Worm (Caenorhabditis elegans): Measurements from ENCODE around the gene grl-14.

Gene grl-14

ce11 chrV:20847743-20848229 is 22.4 kb downstream of the grl-14 start:
- TF ChIP-seq unc-62 (GFP tag; optimal IDR thresholded peaks at IDR 0.05), result no peak

- no peak for TF ChIP-seq unc-62 (GFP tag; optimal IDR thresholded peaks at IDR 0.05)
Observed at ce11 chrV:20850580-20850979, 25.2 kb downstream of the grl-14 start, which contains the start of gene clec-264. clec-264 (minus strand) TSS chrV:20850701.

ce11 chrV:20851847-20852386 is 26.6 kb downstream of the grl-14 start, which contains the start of gene ndua-1:
ndua-1 (minus strand) TSS chrV:20851897.
- no peak for TF ChIP-seq unc-62 (GFP tag; optimal IDR thresholded peaks at IDR 0.05)

- TF ChIP-seq unc-62 (GFP tag; optimal IDR thresholded peaks at IDR 0.05), result no peak
Observed at ce11 chrV:20853581-20854161, 28.3 kb downstream of the grl-14 start, which contains the start of gene F31D4.5. F31D4.5 (plus strand) TSS chrV:20854071.

- TF ChIP-seq unc-62 (GFP tag; optimal IDR thresholded peaks at IDR 0.05), result no peak
Observed at ce11 chrV:20861080-20861479, 35.7 kb downstream of the grl-14 start, which contains the start of gene try-4. try-4 (minus strand) TSS chrV:20861153.

ce11 chrV:20862681-20863080 is 37.3 kb downstream of the grl-14 start, which contains the start of gene twk-35:
twk-35 (plus strand) TSS chrV:20862981.
- TF ChIP-seq unc-62 (GFP tag; optimal IDR thresholded peaks at IDR 0.05), result no peak

- no peak for TF ChIP-seq unc-62 (GFP tag; optimal IDR thresholded peaks at IDR 0.05)
Observed at ce11 chrV:20866406-20866805, 41.0 kb downstream of the grl-14 start.

- TF ChIP-seq unc-62 (GFP tag; optimal IDR thresholded peaks at IDR 0.05), result no peak
Observed at ce11 chrV:20868329-20868728, 43.0 kb downstream of the grl-14 start, which contains the start of gene F31D4.8. F31D4.8 (minus strand) TSS chrV:20868429.

- TF ChIP-seq unc-62 (GFP tag; optimal IDR thresholded peaks at IDR 0.05), result no peak
Observed at ce11 chrV:20870633-20871032, 45.3 kb downstream of the grl-14 start.

- TF ChIP-seq unc-62 (GFP tag; optimal IDR thresholded peaks at IDR 0.05), result no peak
Observed at ce11 chrV:20871194-20871593, 45.8 kb downstream of the grl-14 start.

ce11 chrV:20873144-20873543 is 47.8 kb downstream of the grl-14 start:
- TF ChIP-seq unc-62 (GFP tag; optimal IDR thresholded peaks at IDR 0.05), result no peak

- TF ChIP-seq unc-62 (GFP tag; optimal IDR thresholded peaks at IDR 0.05), result no peak
Observed at ce11 chrV:20875324-20875723, 50.0 kb downstream of the grl-14 start.

Data from whole organism, dauer.